Fruit fly (Drosophila melanogaster) whole organism, embryonic: ENCODE measurements around the gene CG6766.

Experiments used
- Antp ChIP-seq: fragments of 200-800 bp; sonication (Bioruptor generic); optimal IDR thresholded peaks from 3 replicates; lab custom pipeline; 2016; ENCODE audit warnings: missing biosample characterization, missing genetic modification characterization
- CG10543 ChIP-seq: fragments of 200-800 bp; sonication (Bioruptor generic); optimal IDR thresholded peaks from 3 replicates; lab custom pipeline; 2017; ENCODE audit warnings: missing biosample characterization, mild to moderate bottlenecking, missing genetic modification characterization, moderate library complexity
- CG10565 ChIP-seq: fragments of 200-800 bp; sonication (Bioruptor generic); optimal IDR thresholded peaks from 3 replicates; lab custom pipeline; 2016; ENCODE audit warnings: missing biosample characterization, mild to moderate bottlenecking, missing genetic modification characterization
- CG10654 ChIP-seq: fragments of 200-800 bp; sonication (Bioruptor generic); optimal IDR thresholded peaks from 2 replicates; lab custom pipeline; 2016; ENCODE audit warnings: missing biosample characterization, missing genetic modification characterization
- CG11247 ChIP-seq: fragments of 200-800 bp; sonication (Bioruptor generic); IDR thresholded peaks from 2 replicates; pipeline ENCODE4 v1.3.6; 2022; ENCODE audit warnings: missing biosample characterization, missing genetic modification characterization
- CG11723 ChIP-seq: fragments of 200-800 bp; sonication (Bioruptor generic); optimal IDR thresholded peaks from 2 replicates; lab custom pipeline; 2017; ENCODE audit warnings: missing biosample characterization, mild to moderate bottlenecking, missing genetic modification characterization
- CG1233 ChIP-seq: fragments of 200-800 bp; sonication (Bioruptor generic); optimal IDR thresholded peaks from 4 replicates; lab custom pipeline; 2018; ENCODE audit warnings: missing biosample characterization, mild to moderate bottlenecking, missing genetic modification characterization
- CG13123 ChIP-seq: fragments of 200-800 bp; sonication (Bioruptor generic); optimal IDR thresholded peaks from 2 replicates; lab custom pipeline; 2016; ENCODE audit warnings: missing biosample characterization, missing genetic modification characterization
- CG15073 ChIP-seq: fragments of 200-800 bp; sonication (Bioruptor generic); optimal IDR thresholded peaks from 2 replicates; lab custom pipeline; 2016; ENCODE audit warnings: missing biosample characterization, missing genetic modification characterization
- CG16813 ChIP-seq: fragments of 200-800 bp; sonication (Bioruptor generic); IDR thresholded peaks from 3 replicates; pipeline ENCODE4 v1.3.6; 2022; ENCODE audit warnings: missing biosample characterization, missing genetic modification characterization; ENCODE audit not compliant: partially characterized antibody
- CG1832 ChIP-seq: fragments of 200-800 bp; sonication (Bioruptor generic); optimal IDR thresholded peaks from 2 replicates; lab custom pipeline; 2017; ENCODE audit warnings: missing biosample characterization, mild to moderate bottlenecking, missing genetic modification characterization, inconsistent platforms
- CG2875 ChIP-seq: fragments of 200-800 bp; sonication (Bioruptor generic); optimal IDR thresholded peaks from 2 replicates; lab custom pipeline; 2017; ENCODE audit warnings: missing biosample characterization, mild to moderate bottlenecking, missing genetic modification characterization, missing genetic modification reagents
- CG30403 ChIP-seq: fragments of 200-800 bp; sonication (Bioruptor generic); optimal IDR thresholded peaks from 3 replicates; lab custom pipeline; 2016; ENCODE audit warnings: missing biosample characterization, missing genetic modification characterization
- CG32532 ChIP-seq: fragments of 200-800 bp; sonication (Bioruptor generic); IDR thresholded peaks from 2 replicates; pipeline ENCODE4 v1.3.6; 2022; ENCODE audit warnings: missing biosample characterization, missing genetic modification characterization
- CG3847 ChIP-seq: fragments of 200-800 bp; sonication (Bioruptor generic); IDR thresholded peaks from 2 replicates; pipeline ENCODE4 v1.3.6; 2022; ENCODE audit warnings: missing biosample characterization, missing genetic modification characterization
- CG4854 ChIP-seq: fragments of 200-800 bp; sonication (Bioruptor generic); optimal IDR thresholded peaks from 2 replicates; lab custom pipeline; 2016; ENCODE audit warnings: missing biosample characterization, missing genetic modification characterization, inconsistent platforms
- CG7963 ChIP-seq: fragments of 200-800 bp; sonication (Bioruptor generic); IDR thresholded peaks from 3 replicates; pipeline ENCODE4 v1.3.6; 2022; ENCODE audit warnings: missing biosample characterization, missing genetic modification characterization; ENCODE audit not compliant: partially characterized antibody
- CG8281 ChIP-seq: fragments of 200-800 bp; sonication (Bioruptor generic); optimal IDR thresholded peaks from 2 replicates; lab custom pipeline; 2018; ENCODE audit warnings: missing biosample characterization, mild to moderate bottlenecking, missing genetic modification characterization, moderate library complexity
- CG8478 ChIP-seq: fragments of >200 bp; optimal IDR thresholded peaks from 2 replicates; lab custom pipeline; 2018
- CG8924 ChIP-seq: fragments of 200-800 bp; optimal IDR thresholded peaks from 3 replicates; lab custom pipeline; 2019; ENCODE audit warnings: missing biosample characterization, mild to moderate bottlenecking, missing genetic modification characterization, moderate library complexity
- CG9727 ChIP-seq: fragments of 200-800 bp; sonication (Bioruptor generic); optimal IDR thresholded peaks from 3 replicates; lab custom pipeline; 2017; ENCODE audit warnings: missing biosample characterization, mild to moderate bottlenecking, missing genetic modification characterization
- CTCF ChIP-seq: fragments of 200-800 bp; sonication (Bioruptor generic); optimal IDR thresholded peaks from 2 replicates; lab custom pipeline; 2017; ENCODE audit warnings: missing biosample characterization, mild to moderate bottlenecking, missing genetic modification characterization, moderate library complexity
- Camta ChIP-seq: fragments of 200-800 bp; sonication (Bioruptor generic); optimal IDR thresholded peaks from 2 replicates; lab custom pipeline; 2016; ENCODE audit warnings: missing biosample characterization, missing genetic modification characterization
- Dfd ChIP-seq, 2 experiments: fragments of >200 bp; optimal IDR thresholded peaks; 2 replicates each; lab custom pipeline; 2017; ENCODE audit warnings: missing biosample characterization in 2 of 2, missing genetic modification characterization in 2 of 2
- Eip74EF ChIP-seq, 2 experiments: fragments of 200-800 bp in 1 of 2; fragments of >200 bp in 1 of 2; sonication (Bioruptor generic) in 1 of 2; optimal IDR thresholded peaks; 2 replicates each; lab custom pipeline; 2017 to 2019; ENCODE audit warnings: missing biosample characterization in 2 of 2, missing genetic modification characterization in 2 of 2, mild to moderate bottlenecking in 1 of 2, moderate library complexity in 1 of 2
- Ets97D ChIP-seq: fragments of 200-800 bp; sonication (Bioruptor generic); optimal IDR thresholded peaks from 3 replicates; lab custom pipeline; 2016; ENCODE audit warnings: missing biosample characterization, missing genetic modification characterization
- Fer2 ChIP-seq: fragments of 200-800 bp; sonication (Bioruptor generic); optimal IDR thresholded peaks from 2 replicates; lab custom pipeline; 2018; ENCODE audit warnings: missing biosample characterization, mild to moderate bottlenecking, missing genetic modification characterization, moderate library complexity
- Fer3 ChIP-seq: fragments of 200-800 bp; sonication (Bioruptor generic); optimal IDR thresholded peaks from 2 replicates; lab custom pipeline; 2018; ENCODE audit warnings: missing biosample characterization, mild to moderate bottlenecking, missing genetic modification characterization, moderate library complexity
- Hmx ChIP-seq: fragments of 200-800 bp; sonication (Bioruptor generic); optimal IDR thresholded peaks from 2 replicates; lab custom pipeline; 2016; ENCODE audit warnings: missing biosample characterization, missing genetic modification characterization
- Lhr ChIP-seq: fragments of 200-800 bp; sonication (Bioruptor generic); optimal IDR thresholded peaks from 3 replicates; lab custom pipeline; 2017; ENCODE audit warnings: mild to moderate bottlenecking, missing biosample characterization, missing genetic modification reagents, missing genetic modification characterization
- Med ChIP-seq: fragments of 200-800 bp; sonication (Bioruptor generic); peaks from one replicate; lab custom pipeline; 2016; ENCODE audit warnings: missing biosample characterization, missing genetic modification characterization, mild to moderate bottlenecking, inconsistent platforms, moderate library complexity
- NC2α ChIP-seq: fragments of 200-800 bp; sonication (Bioruptor generic); optimal IDR thresholded peaks from 2 replicates; lab custom pipeline; 2016; ENCODE audit warnings: missing biosample characterization, missing genetic modification characterization
- Optix ChIP-seq: fragments of 200-800 bp; sonication (Bioruptor generic); IDR thresholded peaks from 3 replicates; pipeline ENCODE4 v1.3.6; 2022; ENCODE audit warnings: missing biosample characterization, missing genetic modification characterization
- Sox102F ChIP-seq: fragments of 200-800 bp; sonication (Bioruptor generic); optimal IDR thresholded peaks from 2 replicates; lab custom pipeline; 2018; ENCODE audit warnings: missing biosample characterization, mild to moderate bottlenecking, missing genetic modification characterization, moderate library complexity
- Sry-δ ChIP-seq: fragments of 200-800 bp; sonication (Bioruptor generic); optimal IDR thresholded peaks from 2 replicates; lab custom pipeline; 2016; ENCODE audit warnings: missing biosample characterization, missing genetic modification characterization
- aop ChIP-seq: fragments of 200-800 bp; sonication (Bioruptor generic); IDR thresholded peaks from 2 replicates; pipeline ENCODE4 v1.3.6; 2022; ENCODE audit warnings: missing biosample characterization, missing genetic modification characterization
- bab2 ChIP-seq: fragments of 200-800 bp; sonication (Bioruptor generic); optimal IDR thresholded peaks from 2 replicates; lab custom pipeline; 2016; ENCODE audit warnings: missing biosample characterization, missing genetic modification characterization
- exex ChIP-seq: fragments of 200-800 bp; sonication (Bioruptor generic); optimal IDR thresholded peaks from 4 replicates; lab custom pipeline; 2018; ENCODE audit warnings: missing biosample characterization, mild to moderate bottlenecking, missing genetic modification characterization, moderate library complexity
- fru ChIP-seq: fragments of >200 bp; optimal IDR thresholded peaks from 2 replicates; lab custom pipeline; 2017
- gsb-n ChIP-seq: fragments of 200-800 bp; sonication (Bioruptor generic); optimal IDR thresholded peaks from 3 replicates; lab custom pipeline; 2018; ENCODE audit warnings: missing biosample characterization, mild to moderate bottlenecking, missing genetic modification characterization
- klu ChIP-seq: fragments of 200-800 bp; sonication (Bioruptor generic); IDR thresholded peaks from 2 replicates; pipeline ENCODE4 v1.3.6; 2022; ENCODE audit warnings: missing biosample characterization, missing genetic modification characterization
- knrl ChIP-seq: fragments of 200-800 bp; sonication (Bioruptor generic); IDR thresholded peaks from 3 replicates; pipeline ENCODE4 v1.3.6; 2022; ENCODE audit warnings: missing biosample characterization, missing genetic modification characterization; ENCODE audit not compliant: partially characterized antibody
- lmd ChIP-seq: fragments of 200-800 bp; sonication (Bioruptor generic); IDR thresholded peaks from 2 replicates; pipeline ENCODE4 v1.3.6; 2022; ENCODE audit warnings: missing biosample characterization, missing genetic modification characterization
- prd ChIP-seq, 3 experiments: fragments of >200 bp in 2 of 3; fragments of 200-800 bp in 1 of 3; sonication (Bioruptor generic) in 1 of 3; optimal IDR thresholded peaks in 2 of 3; IDR thresholded peaks in 1 of 3; 2 replicates in 2 of 3; 3 replicates in 1 of 3; pipeline versions ENCODE4 v1.3.6 to Lab custom; 2017 to 2022; ENCODE audit warnings: missing biosample characterization in 1 of 3, missing genetic modification characterization in 1 of 3
- psq ChIP-seq: fragments of 200-800 bp; sonication (Bioruptor generic); optimal IDR thresholded peaks from 2 replicates; lab custom pipeline; 2017; ENCODE audit warnings: missing biosample characterization, missing genetic modification characterization
- sens-2 ChIP-seq: fragments of 200-800 bp; sonication (Bioruptor generic); IDR thresholded peaks from 2 replicates; pipeline ENCODE4 v1.3.6; 2022; ENCODE audit warnings: missing biosample characterization, missing genetic modification characterization
- sisA ChIP-seq: fragments of 200-800 bp; sonication (Bioruptor generic); IDR thresholded peaks from 2 replicates; pipeline ENCODE4 v1.3.6; 2022; ENCODE audit warnings: missing biosample characterization, missing genetic modification characterization
- sna ChIP-seq: fragments of 200-800 bp; sonication (Bioruptor generic); IDR thresholded peaks from 2 replicates; pipeline ENCODE4 v1.3.6; 2022; ENCODE audit warnings: missing biosample characterization, missing genetic modification characterization; ENCODE audit not compliant: partially characterized antibody
- sug ChIP-seq: fragments of 200-800 bp; optimal IDR thresholded peaks from 2 replicates; lab custom pipeline; 2019; ENCODE audit warnings: missing biosample characterization, mild to moderate bottlenecking, missing genetic modification characterization, moderate library complexity
- tna ChIP-seq: fragments of 200-800 bp; sonication (Bioruptor generic); IDR thresholded peaks from 2 replicates; pipeline ENCODE4 v1.3.6; 2022; ENCODE audit warnings: missing biosample characterization, missing genetic modification characterization; ENCODE audit not compliant: partially characterized antibody
- unpg ChIP-seq: fragments of 200-800 bp; sonication (Bioruptor generic); optimal IDR thresholded peaks from 3 replicates; lab custom pipeline; 2018; ENCODE audit warnings: missing biosample characterization, mild to moderate bottlenecking, missing genetic modification characterization, moderate library complexity
- zen ChIP-seq: fragments of 200-800 bp; sonication (Bioruptor generic); optimal IDR thresholded peaks from 3 replicates; lab custom pipeline; 2018; ENCODE audit warnings: missing biosample characterization, mild to moderate bottlenecking, missing genetic modification characterization, moderate library complexity

CG6766 gene

dm6 chr2L:12063035-12063434 is 22.5 kb upstream of the CG6766 start, which contains the start of gene Rab3-GAP (continued):
- TF ChIP-seq zen (tag; lab: Kevin White, UChicago) (peak; percentile 43), CG11723 (GFP tag; lab: Kevin White, UChicago) (no peak), psq (GFP tag; lab: Kevin White, UChicago) (no peak), CG7963 (GFP tag; lab: Robert Waterston, UW) (peak; percentile 42; the same call in 1 of the 3 replicates), klu (GFP tag; lab: Robert Waterston, UW) (no peak), CTCF (GFP tag; lab: Kevin White, UChicago) (no peak), CG1233 (GFP tag; lab: Kevin White, UChicago) (no peak), CG2875 (GFP tag; lab: Kevin White, UChicago) (no peak), CG13123 (GFP tag; lab: Kevin White, UChicago) (no peak), CG8281 (tag; lab: Kevin White, UChicago) (no peak), CG4854 (GFP tag; lab: Kevin White, UChicago) (no peak), Dfd (GFP tag; optimal IDR thresholded peaks at IDR 0.05; lab: Kevin White, UChicago) (no peak), CG8924 (tag; lab: Kevin White, UChicago) (peak; percentile 20), Fer2 (tag; lab: Kevin White, UChicago) (no peak), sug (tag; lab: Kevin White, UChicago) (no peak), CG9727 (no peak), CG10654 (GFP tag; lab: Kevin White, UChicago) (no peak), Eip74EF (GFP tag; optimal IDR thresholded peaks at IDR 0.05; lab: Kevin White, UChicago) (no peak), Med (GFP tag; lab: Kevin White, UChicago) (peak; percentile 78), Sry-δ (GFP tag; lab: Kevin White, UChicago) (peak; percentile 48), CG32532 (no peak), unpg (peak; percentile 45), Hmx (GFP tag; lab: Kevin White, UChicago) (no peak), CG8478 (lab: Kevin White, UChicago) (no peak), Sox102F (GFP tag; lab: Kevin White, UChicago) (no peak), CG3847 (no peak), CG15073 (GFP tag; lab: Kevin White, UChicago) (no peak), aop (GFP tag; lab: Robert Waterston, UW) (no peak), Ets97D (GFP tag; lab: Kevin White, UChicago) (peak; percentile 11), CG10565 (GFP tag; lab: Kevin White, UChicago) (no peak), sna (peak; percentile 68; the same call in 1 of the 2 replicates), prd (optimal IDR thresholded peaks at IDR 0.05; lab: Kevin White, UChicago) (no peak), prd (GFP tag; IDR thresholded peaks at IDR 0.05; lab: Robert Waterston, UW) (peak; percentile 69), sens-2 (no peak), NC2α (GFP tag; lab: Kevin White, UChicago) (no peak), Camta (GFP tag; lab: Kevin White, UChicago) (no peak), Optix (GFP tag; lab: Robert Waterston, UW) (no peak), fru (no peak), knrl (no peak), CG30403 (GFP tag; lab: Kevin White, UChicago) (peak; percentile 29), Antp (GFP tag; lab: Kevin White, UChicago) (peak; percentile 4), CG10543 (GFP tag; lab: Kevin White, UChicago) (no peak), tna (GFP tag; lab: Robert Waterston, UW) (peak; percentile 55), Fer3 (peak; percentile 34), CG1832 (GFP tag; lab: Kevin White, UChicago) (no peak), CG11247 (no peak), Lhr (GFP tag; lab: Kevin White, UChicago) (no peak), exex (tag; lab: Kevin White, UChicago) (no peak), bab2 (no peak), CG16813 (GFP tag; lab: Robert Waterston, UW) (peak; percentile 45; the same call in 2 of the 3 replicates), lmd (peak; percentile 10; the same call in 1 of the 2 replicates), gsb-n (no peak), sisA (no peak)
